Worm (Caenorhabditis elegans) whole organism, L4 larva: ENCODE measurements around the gene rps-28.

Experiments
- aha-1 ChIP-seq: fragments of 150-350 bp; peaks from one replicate; lab custom pipeline; 2014; ENCODE audit warnings: missing biosample characterization, missing genetic modification characterization
- dmd-9 ChIP-seq: fragments of 200-800 bp; sonication (Bioruptor generic); IDR thresholded peaks from 2 replicates; pipeline ENCODE4 v1.3.6; 2022; ENCODE audit warnings: missing genetic modification reagents, missing genetic modification characterization, missing compliant biosample characterization
- fos-1 ChIP-seq: fragments of 150-350 bp; optimal IDR thresholded peaks from 2 replicates; lab custom pipeline; 2014; ENCODE audit warnings: missing biosample characterization, missing genetic modification characterization
- mdl-1 ChIP-seq, 2 experiments: fragments of 150-350 bp in 1 of 2; sonication (generic microtip) in 1 of 2; optimal IDR thresholded peaks; 2 replicates each; lab custom pipeline; 2014 to 2017; ENCODE audit warnings: missing biosample characterization in 2 of 2, missing genetic modification characterization in 2 of 2
- nhr-102 ChIP-seq: sonication (generic microtip); optimal IDR thresholded peaks from 2 replicates; lab custom pipeline; 2016; ENCODE audit warnings: mild to moderate bottlenecking, missing genetic modification characterization, moderate library complexity, missing compliant biosample characterization
- nhr-28 ChIP-seq: fragments of 150-350 bp; optimal IDR thresholded peaks from 2 replicates; lab custom pipeline; 2014; ENCODE audit warnings: missing biosample characterization, missing genetic modification characterization
- pha-4 ChIP-seq, 2 experiments: fragments of 150-350 bp in 1 of 2; fragments of 200-800 bp in 1 of 2; sonication (Bioruptor generic) in 1 of 2; IDR thresholded peaks in 1 of 2; optimal IDR thresholded peaks in 1 of 2; 2 replicates each; pipeline versions ENCODE4 v1.3.6 to Lab custom; 2014 to 2022; ENCODE audit warnings: missing genetic modification characterization in 2 of 2, missing genetic modification reagents in 2 of 2, missing biosample characterization in 1 of 2, missing compliant biosample characterization in 1 of 2

DNA sequence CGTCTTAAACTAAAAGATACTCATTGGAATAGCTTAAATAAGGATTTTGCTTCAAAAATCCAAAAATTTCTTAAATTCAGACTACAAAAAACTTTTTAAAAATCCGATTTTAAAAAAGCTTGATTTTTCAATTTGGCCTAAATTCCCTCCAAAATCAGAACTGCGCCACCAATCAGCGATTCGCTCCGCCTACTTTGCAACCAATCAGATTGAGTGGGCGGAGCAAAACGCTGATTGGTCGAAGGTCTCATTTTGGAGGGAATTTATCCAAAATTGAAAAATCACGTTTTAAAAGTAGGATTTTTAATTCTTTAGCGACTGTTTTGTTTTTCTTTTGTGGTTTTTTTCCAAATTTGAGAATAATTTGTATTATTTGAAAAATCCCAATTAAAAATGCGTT is 10.1 kb upstream of the rps-28 start:
- no peak for TF ChIP-seq fos-1 (tag; lab: Kevin White, UChicago)
- no peak for TF ChIP-seq nhr-102 (tag; lab: Kevin White, UChicago)
- TF ChIP-seq dmd-9 (GFP tag; lab: Robert Waterston, UW): no peak
- no peak for TF ChIP-seq nhr-28 (tag; lab: Kevin White, UChicago)
- TF ChIP-seq mdl-1 (tag; optimal IDR thresholded peaks at IDR 0.05; lab: Kevin White, UChicago): no peak
- TF ChIP-seq pha-4 (GFP tag; IDR thresholded peaks at IDR 0.05; lab: Robert Waterston, UW): no peak
- no peak for TF ChIP-seq pha-4 (tag; optimal IDR thresholded peaks at IDR 0.05; lab: Kevin White, UChicago)
- TF ChIP-seq aha-1: peak; percentile 77
